Worm (Caenorhabditis elegans) whole organism, early embryonic: Measurements from ENCODE around the gene tkr-2.

Experiments used
- B0310.2 ChIP-seq: sonication (generic microtip); optimal IDR thresholded peaks from 2 replicates; lab custom pipeline; 2016; ENCODE audit warnings: mild to moderate bottlenecking, missing genetic modification characterization, missing compliant biosample characterization
- F13C5.2 ChIP-seq: sonication (generic microtip); optimal IDR thresholded peaks from 2 replicates; lab custom pipeline; 2017; ENCODE audit warnings: mild to moderate bottlenecking, missing genetic modification characterization, inconsistent platforms, missing compliant biosample characterization
- aly-1 ChIP-seq: sonication (generic microtip); optimal IDR thresholded peaks from 2 replicates; lab custom pipeline; 2016; ENCODE audit warnings: missing genetic modification characterization, missing compliant biosample characterization
- ama-1 ChIP-seq: fragments of 150-350 bp; optimal IDR thresholded peaks from 2 replicates; lab custom pipeline; 2014
- ceh-13 ChIP-seq: fragments of 200-800 bp; sonication (Bioruptor generic); optimal IDR thresholded peaks from 2 replicates; lab custom pipeline; 2018; ENCODE audit warnings: mild to moderate bottlenecking, missing genetic modification characterization, missing compliant biosample characterization
- ceh-36 ChIP-seq: sonication (generic microtip); optimal IDR thresholded peaks from 2 replicates; lab custom pipeline; 2016; ENCODE audit warnings: missing genetic modification characterization, inconsistent platforms, missing compliant biosample characterization
- ets-7 ChIP-seq: sonication (generic microtip); optimal IDR thresholded peaks from 2 replicates; lab custom pipeline; 2016; ENCODE audit warnings: missing genotype, missing genetic modification characterization, missing compliant biosample characterization
- flt-1 ChIP-seq: fragments of 200-800 bp; sonication (Bioruptor generic); IDR thresholded peaks from 2 replicates; pipeline ENCODE4 v1.3.6; 2022; ENCODE audit warnings: missing genetic modification characterization, missing compliant biosample characterization
- hmbx-1 ChIP-seq: sonication (generic microtip); optimal IDR thresholded peaks from 2 replicates; lab custom pipeline; 2016; ENCODE audit warnings: mild to moderate bottlenecking, missing genetic modification characterization, missing compliant biosample characterization
- hmg-4 ChIP-seq: fragments of 200-800 bp; sonication (Bioruptor generic); optimal IDR thresholded peaks from 2 replicates; lab custom pipeline; 2018; ENCODE audit warnings: mild to moderate bottlenecking, missing genetic modification characterization, missing compliant biosample characterization
- hnd-1 ChIP-seq: sonication (generic microtip); optimal IDR thresholded peaks from 2 replicates; lab custom pipeline; 2016; ENCODE audit warnings: missing genetic modification characterization, missing compliant biosample characterization
- pes-1 ChIP-seq: fragments of 200-800 bp; sonication (Bioruptor generic); IDR thresholded peaks from 2 replicates; pipeline ENCODE4 v1.3.6; 2022; ENCODE audit warnings: missing genetic modification reagents, missing genetic modification characterization, missing compliant biosample characterization
- scrt-1 ChIP-seq: fragments of 200-800 bp; sonication (Bioruptor generic); IDR thresholded peaks from 2 replicates; pipeline ENCODE4 v1.3.6; 2022; ENCODE audit warnings: missing genetic modification characterization, missing compliant biosample characterization
- sea-1 ChIP-seq: fragments of 200-800 bp; sonication (Bioruptor generic); conservative IDR thresholded peaks from 2 replicates; pipeline ENCODE4 v1.3.6; 2022; ENCODE audit warnings: missing genetic modification characterization, missing compliant biosample characterization
- tbx-11 ChIP-seq: fragments of 200-800 bp; sonication (Bioruptor generic); IDR thresholded peaks from 2 replicates; pipeline ENCODE4 v1.3.6; 2022; ENCODE audit warnings: missing genetic modification characterization, missing compliant biosample characterization
- tbx-37 ChIP-seq: fragments of 200-800 bp; sonication (Bioruptor generic); conservative IDR thresholded peaks from 2 replicates; pipeline ENCODE4 v1.3.6; 2022; ENCODE audit warnings: missing genetic modification reagents, missing genetic modification characterization, missing compliant biosample characterization
- tra-4 ChIP-seq: sonication (generic microtip); optimal IDR thresholded peaks from 2 replicates; lab custom pipeline; 2017; ENCODE audit warnings: missing genetic modification characterization, missing compliant biosample characterization

The tkr-2 gene

ce11 chrIV:6185578-6185977, 16.3 kb upstream of the tkr-2 start, which contains the start of gene asp-9:
asp-9 (plus strand) TSS chrIV:6185889.
- TF ChIP-seq tbx-11 (GFP tag; lab: Robert Waterston, UW), result no peak
- no peak for TF ChIP-seq scrt-1 (GFP tag; lab: Robert Waterston, UW)
- no peak for TF ChIP-seq ets-7 (tag; lab: Kevin White, UChicago)
- TF ChIP-seq tbx-37 (GFP tag; lab: Robert Waterston, UW), result no peak
- no peak for TF ChIP-seq sea-1
- no peak for TF ChIP-seq ama-1 (lab: Kevin White, UChicago)
- TF ChIP-seq hmg-4 (GFP tag; lab: Kevin White, UChicago), result no peak
- TF ChIP-seq hnd-1 (tag; lab: Kevin White, UChicago), result no peak
- TF ChIP-seq B0310.2, result no peak
- TF ChIP-seq F13C5.2 (tag; lab: Kevin White, UChicago), result no peak
- no peak for TF ChIP-seq tra-4 (tag; lab: Kevin White, UChicago)

- TF ChIP-seq hmbx-1 (tag; lab: Kevin White, UChicago) (no peak), scrt-1 (GFP tag; lab: Robert Waterston, UW) (no peak), pes-1 (GFP tag; lab: Robert Waterston, UW) (no peak), F13C5.2 (tag; lab: Kevin White, UChicago) (no peak), ceh-13 (no peak), tbx-11 (GFP tag; lab: Robert Waterston, UW) (no peak)
Measured at ce11 chrIV:6187160-6187559, 14.7 kb upstream of the tkr-2 start.

- TF ChIP-seq hmg-4 (GFP tag; lab: Kevin White, UChicago) (no peak), ama-1 (lab: Kevin White, UChicago) (no peak), flt-1 (GFP tag; lab: Robert Waterston, UW) (no peak), hmbx-1 (tag; lab: Kevin White, UChicago) (no peak), tbx-11 (GFP tag; lab: Robert Waterston, UW) (no peak), hnd-1 (tag; lab: Kevin White, UChicago) (no peak), sea-1 (no peak), aly-1 (tag; lab: Kevin White, UChicago) (no peak), F13C5.2 (tag; lab: Kevin White, UChicago) (no peak), scrt-1 (GFP tag; lab: Robert Waterston, UW) (no peak), tbx-37 (GFP tag; lab: Robert Waterston, UW) (no peak), B0310.2 (no peak), ceh-13 (no peak), tra-4 (tag; lab: Kevin White, UChicago) (no peak), ets-7 (tag; lab: Kevin White, UChicago) (no peak), ceh-36 (tag; lab: Kevin White, UChicago) (no peak)
Measured at ce11 chrIV:6200249-6200648, 1.6 kb upstream of the tkr-2 start.

ce11 chrIV:6206294-6206776, 4.5 kb downstream of the tkr-2 start, which contains the start of gene C49A9.10:
C49A9.10 (minus strand) TSS chrIV:6206344.
- TF ChIP-seq sea-1 (no peak), tbx-37 (GFP tag; lab: Robert Waterston, UW) (peak; percentile 90), aly-1 (tag; lab: Kevin White, UChicago) (no peak), flt-1 (GFP tag; lab: Robert Waterston, UW) (peak; percentile 10; the same call in 1 of the 2 replicates), hmbx-1 (tag; lab: Kevin White, UChicago) (no peak), tra-4 (tag; lab: Kevin White, UChicago) (no peak), B0310.2 (no peak), ceh-36 (tag; lab: Kevin White, UChicago) (no peak), F13C5.2 (tag; lab: Kevin White, UChicago) (peak; percentile 35), hnd-1 (tag; lab: Kevin White, UChicago) (no peak), pes-1 (GFP tag; lab: Robert Waterston, UW) (peak; percentile 74; the same call in 1 of the 2 replicates), ama-1 (lab: Kevin White, UChicago) (no peak), scrt-1 (GFP tag; lab: Robert Waterston, UW) (0 out of 2 replicates have a peak, but pooled peaks have one; percentile 23), ceh-13 (no peak), hmg-4 (GFP tag; lab: Kevin White, UChicago) (no peak), ets-7 (tag; lab: Kevin White, UChicago) (no peak), tbx-11 (GFP tag; lab: Robert Waterston, UW) (no peak)

- TF ChIP-seq tbx-11 (GFP tag; lab: Robert Waterston, UW), result no peak
- no peak for TF ChIP-seq sea-1
- no peak for TF ChIP-seq tbx-37 (GFP tag; lab: Robert Waterston, UW)
- TF ChIP-seq ama-1 (lab: Kevin White, UChicago), result no peak
- TF ChIP-seq hmbx-1 (tag; lab: Kevin White, UChicago), result no peak
- no peak for TF ChIP-seq ceh-13
- TF ChIP-seq scrt-1 (GFP tag; lab: Robert Waterston, UW), result no peak
- no peak for TF ChIP-seq hmg-4 (GFP tag; lab: Kevin White, UChicago)
Measured at ce11 chrIV:6209337-6209736, 7.5 kb downstream of the tkr-2 start.

- TF ChIP-seq flt-1 (GFP tag; lab: Robert Waterston, UW), result peak; percentile 62
- TF ChIP-seq tbx-37 (GFP tag; lab: Robert Waterston, UW), result peak; percentile 44; the same call in 1 of the 2 replicates
Measured at ce11 chrIV:6209958-6210357, 8.1 kb downstream of the tkr-2 start.

- TF ChIP-seq flt-1 (GFP tag; lab: Robert Waterston, UW) (no peak), scrt-1 (GFP tag; lab: Robert Waterston, UW) (no peak), ceh-13 (no peak), sea-1 (no peak), F13C5.2 (tag; lab: Kevin White, UChicago) (no peak), tra-4 (tag; lab: Kevin White, UChicago) (no peak), aly-1 (tag; lab: Kevin White, UChicago) (no peak), ets-7 (tag; lab: Kevin White, UChicago) (no peak), pes-1 (GFP tag; lab: Robert Waterston, UW) (no peak), B0310.2 (no peak), hmg-4 (GFP tag; lab: Kevin White, UChicago) (no peak), ceh-36 (tag; lab: Kevin White, UChicago) (no peak), hnd-1 (tag; lab: Kevin White, UChicago) (no peak), ama-1 (lab: Kevin White, UChicago) (no peak), hmbx-1 (tag; lab: Kevin White, UChicago) (no peak), tbx-37 (GFP tag; lab: Robert Waterston, UW) (no peak), tbx-11 (GFP tag; lab: Robert Waterston, UW) (no peak)
Measured at ce11 chrIV:6210574-6210973, 8.7 kb downstream of the tkr-2 start, which contains the start of the genes ugt-24 and C49A9.6. ugt-24 (minus strand) TSS chrIV:6210720. C49A9.6 (plus strand) TSS chrIV:6210936.
